Fruit fly (Drosophila melanogaster): ENCODE results near the gene CG32298.

DNA sequence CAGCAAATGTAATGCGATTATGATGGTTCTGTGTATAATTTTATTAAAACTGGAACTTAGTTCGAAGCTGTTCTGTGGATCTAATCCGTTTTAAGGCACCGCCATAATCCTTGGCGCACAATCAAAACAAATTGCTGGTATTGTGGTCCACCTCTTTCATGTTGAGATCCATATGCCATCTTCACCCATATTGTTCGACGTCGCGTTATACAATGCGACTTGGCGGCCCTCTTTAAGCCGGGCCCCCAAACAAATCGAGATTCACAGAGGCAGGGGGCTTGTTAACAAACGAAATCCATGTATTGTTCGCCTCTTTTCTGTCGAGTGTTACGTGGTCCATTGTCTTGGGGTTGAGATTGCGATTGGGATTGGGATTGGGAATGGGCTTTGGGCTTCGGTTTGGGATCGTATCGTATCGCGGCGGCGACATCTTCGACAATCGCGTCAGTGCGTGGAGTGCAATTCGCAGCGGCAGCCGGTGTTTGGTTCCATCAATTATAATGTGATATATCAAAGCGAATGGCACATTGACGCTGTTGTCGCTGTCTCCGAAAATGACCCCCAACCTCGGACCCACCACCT is 46.1 kb upstream of the CG32298 start:
- no peak for TF ChIP-seq Crg-1 (GFP tag; optimal IDR thresholded peaks at IDR 0.05)
- TF ChIP-seq bab1 (GFP tag; optimal IDR thresholded peaks at IDR 0.05), result no peak
- no peak for TF ChIP-seq cic (GFP tag; optimal IDR thresholded peaks at IDR 0.05)
- TF ChIP-seq Clk (GFP tag; optimal IDR thresholded peaks at IDR 0.05), result no peak
- TF ChIP-seq ovo (GFP tag; optimal IDR thresholded peaks at IDR 0.05), result no peak
- no peak for TF ChIP-seq CG5204 (GFP tag; optimal IDR thresholded peaks at IDR 0.05)
- TF ChIP-seq CG1620 (GFP tag; optimal IDR thresholded peaks at IDR 0.05), result no peak
